Fruit fly (Drosophila melanogaster): ENCODE data around the gene Uqcc1.

The Uqcc1 gene

DNA sequence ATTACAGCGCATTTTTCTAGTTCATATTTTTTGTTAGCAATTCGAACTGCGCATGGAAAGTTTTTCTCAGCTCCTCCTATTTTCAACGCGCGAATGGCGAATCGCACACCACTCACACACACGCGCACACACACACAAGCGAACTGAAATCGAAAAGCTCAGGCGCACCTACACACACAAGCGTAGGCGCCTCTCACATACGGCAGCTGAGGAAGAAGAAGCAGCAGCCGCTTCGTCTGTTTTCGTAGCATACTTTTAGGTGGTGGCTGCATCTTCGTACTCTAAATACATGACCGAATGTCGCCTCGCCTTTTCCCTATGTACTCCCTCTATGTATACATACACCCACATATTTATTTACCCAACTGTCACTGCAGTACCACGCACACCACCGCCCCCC, 32.1 kb downstream of the Uqcc1 start (continued):
- TF ChIP-seq Oli (tag; optimal IDR thresholded peaks at IDR 0.05) (no peak), CG1603 (tag; optimal IDR thresholded peaks at IDR 0.05) (no peak), al (GFP tag; IDR thresholded peaks at IDR 0.05) (no peak), vvl (GFP tag; IDR thresholded peaks at IDR 0.05) (no peak), CG33213 (GFP tag; optimal IDR thresholded peaks at IDR 0.05) (no peak), Pdp1 (GFP tag; optimal IDR thresholded peaks at IDR 0.05) (no peak), ap (GFP tag; IDR thresholded peaks at IDR 0.05) (no peak), CoRest (tag; optimal IDR thresholded peaks at IDR 0.05) (no peak), repo (GFP tag; optimal IDR thresholded peaks at IDR 0.05) (no peak), H15 (GFP tag; IDR thresholded peaks at IDR 0.05) (no peak), CG18011 (GFP tag; optimal IDR thresholded peaks at IDR 0.05) (no peak), CG10366 (GFP tag; IDR thresholded peaks at IDR 0.05) (no peak), stwl (tag; optimal IDR thresholded peaks at IDR 0.05) (peak; percentile 39), sisA (GFP tag; IDR thresholded peaks at IDR 0.05) (no peak)

DNA sequence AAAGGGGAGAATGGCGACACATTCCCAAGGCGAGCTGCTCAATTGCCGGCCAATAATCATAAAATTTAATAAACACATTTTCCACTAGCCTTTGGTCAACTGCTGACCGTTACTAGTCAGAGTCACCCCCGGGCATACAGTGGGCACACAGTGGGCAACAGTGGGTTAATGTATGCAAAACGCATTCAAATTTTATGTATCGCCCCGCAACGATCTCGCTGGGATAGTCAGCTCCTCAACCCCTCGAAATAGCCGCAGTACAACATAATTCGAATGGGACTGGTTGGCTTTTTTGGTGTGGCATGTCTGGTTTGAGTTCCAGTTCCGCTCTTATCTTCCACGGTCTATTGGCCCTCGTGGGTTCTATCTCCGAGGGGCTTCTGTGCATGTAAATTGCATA, 38.7 kb downstream of the Uqcc1 start:
- TF ChIP-seq CG18476 (GFP tag; optimal IDR thresholded peaks at IDR 0.05) = no peak
- no peak for TF ChIP-seq CG5953 (GFP tag; IDR thresholded peaks at IDR 0.05)
- TF ChIP-seq Nf-YB (GFP tag; optimal IDR thresholded peaks at IDR 0.05) = no peak
- no peak for TF ChIP-seq Chrac-16 (GFP tag; optimal IDR thresholded peaks at IDR 0.05)
- peak; percentile 45 for TF ChIP-seq abd-A (tag; optimal IDR thresholded peaks at IDR 0.05)
- no peak for TF ChIP-seq chn (GFP tag; optimal IDR thresholded peaks at IDR 0.05)
- no peak for TF ChIP-seq CG43689 (GFP tag; IDR thresholded peaks at IDR 0.05)
- peak; percentile 42 for TF ChIP-seq kni (GFP tag; optimal IDR thresholded peaks at IDR 0.05)
- no peak for TF ChIP-seq CG8388 (GFP tag; optimal IDR thresholded peaks at IDR 0.05)
- no peak for TF ChIP-seq CG14667 (GFP tag; IDR thresholded peaks at IDR 0.05)
- TF ChIP-seq fd96Cb (tag; optimal IDR thresholded peaks at IDR 0.05) = no peak
- no peak for TF ChIP-seq Hmr (GFP tag; optimal IDR thresholded peaks at IDR 0.05)
- peak; percentile 11 for TF ChIP-seq Ets65A (GFP tag)
- no peak for TF ChIP-seq CG16779 (GFP tag; IDR thresholded peaks at IDR 0.05)
- TF ChIP-seq Hr78 (GFP tag; optimal IDR thresholded peaks at IDR 0.05) = peak in 1 of 2 experiments; percentile 13
- TF ChIP-seq CG7372 (GFP tag; IDR thresholded peaks at IDR 0.05) = no peak
- TF ChIP-seq CG14014 (GFP tag; IDR thresholded peaks at IDR 0.05) = no peak
- TF ChIP-seq ttk (GFP tag; IDR thresholded peaks at IDR 0.05) = 0 out of 2 replicates have a peak, but pooled peaks have one; percentile 15
- peak; percentile 92 for TF ChIP-seq CG4707 (GFP tag; optimal IDR thresholded peaks at IDR 0.05)
- TF ChIP-seq crol (GFP tag; IDR thresholded peaks at IDR 0.05) = 0 out of 2 replicates have a peak, but pooled peaks have one; percentile 24
- TF ChIP-seq chinmo (GFP tag; IDR thresholded peaks at IDR 0.05; ENCODE audit: partially characterized antibody) = 0 out of 4 replicates have a peak, but pooled peaks have one; percentile 7
- peak; percentile 43; the same call in 1 of the 3 replicates for TF ChIP-seq CG6175 (GFP tag; IDR thresholded peaks at IDR 0.05)
- TF ChIP-seq vvl (GFP tag; IDR thresholded peaks at IDR 0.05) = peak; percentile 95
- TF ChIP-seq CG8281 (tag; optimal IDR thresholded peaks at IDR 0.05) = no peak
- TF ChIP-seq Hmx (GFP tag; optimal IDR thresholded peaks at IDR 0.05) = no peak
- TF ChIP-seq grn (GFP tag; optimal IDR thresholded peaks at IDR 0.05) = peak; percentile 72
- TF ChIP-seq CG10267 (tag; optimal IDR thresholded peaks at IDR 0.05) = no peak
- TF ChIP-seq CG4424 (GFP tag; optimal IDR thresholded peaks at IDR 0.05) = no peak
- no peak for TF ChIP-seq ind (GFP tag; optimal IDR thresholded peaks at IDR 0.05)
- TF ChIP-seq CG12104 (GFP tag; optimal IDR thresholded peaks at IDR 0.05) = no peak
- TF ChIP-seq sd (tag; optimal IDR thresholded peaks at IDR 0.05) = no peak
- no peak for TF ChIP-seq ATbp (GFP tag; optimal IDR thresholded peaks at IDR 0.05)
- TF ChIP-seq CG4854 (GFP tag; optimal IDR thresholded peaks at IDR 0.05) = no peak
- no peak for TF ChIP-seq Deaf1 (tag; optimal IDR thresholded peaks at IDR 0.05)
